Worm (Caenorhabditis elegans) whole organism, L2 larva: ENCODE results near the gene C13F10.5.

Experiments
- C34F6.9 ChIP-seq: fragments of 150-350 bp; optimal IDR thresholded peaks from 2 replicates; lab custom pipeline; 2014; ENCODE audit warnings: missing biosample characterization, missing genetic modification characterization
- R02D3.7 ChIP-seq: fragments of 150-350 bp; optimal IDR thresholded peaks from 2 replicates; lab custom pipeline; 2014; ENCODE audit warnings: missing biosample characterization, missing genetic modification characterization
- Y55F3AM.14 ChIP-seq: fragments of 200-800 bp; sonication (Bioruptor generic); optimal IDR thresholded peaks from 2 replicates; lab custom pipeline; 2018; ENCODE audit warnings: mild to moderate bottlenecking, missing genetic modification characterization, missing compliant biosample characterization
- ZK546.5 ChIP-seq: sonication (generic microtip); optimal IDR thresholded peaks from 2 replicates; lab custom pipeline; 2017; ENCODE audit warnings: missing biosample characterization, missing genetic modification characterization
- aly-2 ChIP-seq: fragments of 150-350 bp; optimal IDR thresholded peaks from 2 replicates; lab custom pipeline; 2014; ENCODE audit warnings: missing biosample characterization, missing genetic modification characterization
- blmp-1 ChIP-seq: sonication (generic microtip); optimal IDR thresholded peaks from 2 replicates; lab custom pipeline; 2017; ENCODE audit warnings: missing genetic modification characterization, mild to moderate bottlenecking, missing compliant biosample characterization, antibody characterized with exemption, moderate library complexity; ENCODE audit not compliant: insufficient read depth
- ceh-82 ChIP-seq: fragments of 150-350 bp; optimal IDR thresholded peaks from 2 replicates; lab custom pipeline; 2014; ENCODE audit warnings: missing biosample characterization, missing genetic modification characterization
- crh-2 ChIP-seq: sonication (generic microtip); optimal IDR thresholded peaks from 2 replicates; lab custom pipeline; 2017; ENCODE audit warnings: missing biosample characterization, missing genetic modification characterization
- egl-27 ChIP-seq: sonication (generic microtip); optimal IDR thresholded peaks from 3 replicates; lab custom pipeline; 2017; ENCODE audit warnings: missing biosample characterization, missing genetic modification reagents, missing genetic modification characterization
- fos-1 ChIP-seq: fragments of 150-350 bp; optimal IDR thresholded peaks from 2 replicates; lab custom pipeline; 2014; ENCODE audit warnings: missing biosample characterization, missing genetic modification characterization
- gmeb-1 ChIP-seq: fragments of 150-350 bp; optimal IDR thresholded peaks from 2 replicates; lab custom pipeline; 2014; ENCODE audit warnings: missing biosample characterization, missing genetic modification characterization
- lin-11 ChIP-seq: fragments of 150-350 bp; sonication (generic microtip); optimal IDR thresholded peaks from 2 replicates; lab custom pipeline; 2014; ENCODE audit warnings: missing biosample characterization, missing genetic modification characterization, inconsistent platforms, mixed read lengths
- lin-13 ChIP-seq: fragments of 150-350 bp; optimal IDR thresholded peaks from 2 replicates; lab custom pipeline; 2014; ENCODE audit warnings: missing biosample characterization, missing genetic modification reagents, missing genetic modification characterization
- lsy-2 ChIP-seq, 2 experiments: fragments of 150-350 bp in 1 of 2; sonication (generic microtip) in 1 of 2; optimal IDR thresholded peaks; 2 replicates each; lab custom pipeline; 2014 to 2017; ENCODE audit warnings: missing biosample characterization in 2 of 2, missing genetic modification characterization in 2 of 2
- mab-5 ChIP-seq: fragments of 150-350 bp; optimal IDR thresholded peaks from 2 replicates; lab custom pipeline; 2014; ENCODE audit warnings: missing biosample characterization, missing genetic modification characterization
- mbf-1 ChIP-seq: sonication (generic microtip); optimal IDR thresholded peaks from 2 replicates; lab custom pipeline; 2017; ENCODE audit warnings: missing biosample characterization, missing genetic modification characterization
- nhr-10 ChIP-seq: sonication (generic microtip); optimal IDR thresholded peaks from 2 replicates; lab custom pipeline; 2017; ENCODE audit warnings: missing biosample characterization, missing genetic modification characterization
- nhr-11 ChIP-seq: fragments of 150-350 bp; optimal IDR thresholded peaks from 2 replicates; lab custom pipeline; 2014; ENCODE audit warnings: missing biosample characterization, missing genetic modification characterization
- nhr-12 ChIP-seq: fragments of 150-350 bp; optimal IDR thresholded peaks from 2 replicates; lab custom pipeline; 2014; ENCODE audit warnings: missing biosample characterization, missing genetic modification characterization
- nhr-129 ChIP-seq: fragments of 150-350 bp; optimal IDR thresholded peaks from 2 replicates; lab custom pipeline; 2014; ENCODE audit warnings: missing biosample characterization, missing genetic modification characterization
- nhr-23 ChIP-seq: fragments of 150-350 bp; optimal IDR thresholded peaks from 2 replicates; lab custom pipeline; 2014; ENCODE audit warnings: missing biosample characterization, missing genetic modification reagents, missing genetic modification characterization
- nhr-237 ChIP-seq: fragments of 150-350 bp; optimal IDR thresholded peaks from 2 replicates; lab custom pipeline; 2014; ENCODE audit warnings: missing biosample characterization, missing genetic modification characterization
- nhr-6 ChIP-seq: fragments of 150-350 bp; optimal IDR thresholded peaks from 2 replicates; lab custom pipeline; 2014; ENCODE audit warnings: missing biosample characterization, missing genetic modification characterization
- nhr-77 ChIP-seq: fragments of 150-350 bp; optimal IDR thresholded peaks from 2 replicates; lab custom pipeline; 2014; ENCODE audit warnings: missing biosample characterization, missing genetic modification characterization
- peb-1 ChIP-seq: fragments of 150-350 bp; optimal IDR thresholded peaks from 2 replicates; lab custom pipeline; 2014; ENCODE audit warnings: missing biosample characterization, missing genetic modification characterization
- sem-4 ChIP-seq: fragments of 150-350 bp; optimal IDR thresholded peaks from 2 replicates; lab custom pipeline; 2014; ENCODE audit warnings: missing biosample characterization, missing genetic modification reagents, missing genetic modification characterization
- skn-1 ChIP-seq: sonication (generic microtip); optimal IDR thresholded peaks from 2 replicates; lab custom pipeline; 2017; ENCODE audit warnings: missing biosample characterization, missing genetic modification characterization
- sma-9 ChIP-seq, 2 experiments: fragments of 150-350 bp in 1 of 2; sonication (generic microtip) in 1 of 2; optimal IDR thresholded peaks; 2 replicates each; lab custom pipeline; 2014 to 2016; ENCODE audit warnings: missing genetic modification characterization in 2 of 2, mild to moderate bottlenecking in 1 of 2, missing biosample characterization in 1 of 2, missing compliant biosample characterization in 1 of 2, missing genetic modification reagents in 1 of 2, moderate library complexity in 1 of 2
- snpc-4 ChIP-seq: fragments of 150-350 bp; optimal IDR thresholded peaks from 2 replicates; lab custom pipeline; 2014; ENCODE audit warnings: missing biosample characterization, missing genetic modification characterization
- unc-39 ChIP-seq: fragments of 150-350 bp; optimal IDR thresholded peaks from 2 replicates; lab custom pipeline; 2014; ENCODE audit warnings: missing biosample characterization, missing genetic modification characterization
- ztf-1 ChIP-seq: fragments of 200-800 bp; sonication (Bioruptor generic); conservative IDR thresholded peaks from 2 replicates; pipeline ENCODE4 v1.3.6; 2022; ENCODE audit warnings: missing genetic modification characterization, missing compliant biosample characterization
- ztf-4 ChIP-seq: fragments of 150-350 bp; optimal IDR thresholded peaks from 2 replicates; lab custom pipeline; 2014; ENCODE audit warnings: missing biosample characterization, missing genetic modification characterization

The C13F10.5 gene

DNA sequence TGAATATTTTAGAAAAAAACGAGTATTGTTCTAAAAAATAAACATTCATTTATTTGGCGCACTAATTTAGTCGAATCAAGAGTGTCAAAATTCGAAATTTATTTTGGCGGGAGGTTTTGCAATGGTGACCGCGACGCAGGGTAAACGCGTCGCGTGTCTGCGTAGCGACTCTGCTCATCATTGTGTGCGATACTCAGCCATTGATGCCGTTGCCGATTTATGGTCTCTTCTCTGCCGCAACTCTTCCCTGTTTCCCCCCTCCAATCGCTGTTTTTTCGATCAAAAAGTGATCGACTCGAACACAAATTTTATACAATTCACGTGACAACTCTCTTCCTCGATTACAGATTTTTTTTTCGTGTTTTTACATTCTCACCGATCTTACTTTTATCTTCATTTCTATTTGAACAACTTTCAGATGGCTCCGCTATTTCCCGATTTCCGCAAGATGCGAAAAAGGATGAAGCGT, 22.4 kb downstream of the C13F10.5 start, which contains the start of gene F09G2.2 (continued):
- TF ChIP-seq R02D3.7 (tag; lab: Kevin White, UChicago) (no peak), aly-2 (tag; lab: Kevin White, UChicago) (no peak), blmp-1 (tag; lab: Kevin White, UChicago) (peak; percentile 76)

DNA sequence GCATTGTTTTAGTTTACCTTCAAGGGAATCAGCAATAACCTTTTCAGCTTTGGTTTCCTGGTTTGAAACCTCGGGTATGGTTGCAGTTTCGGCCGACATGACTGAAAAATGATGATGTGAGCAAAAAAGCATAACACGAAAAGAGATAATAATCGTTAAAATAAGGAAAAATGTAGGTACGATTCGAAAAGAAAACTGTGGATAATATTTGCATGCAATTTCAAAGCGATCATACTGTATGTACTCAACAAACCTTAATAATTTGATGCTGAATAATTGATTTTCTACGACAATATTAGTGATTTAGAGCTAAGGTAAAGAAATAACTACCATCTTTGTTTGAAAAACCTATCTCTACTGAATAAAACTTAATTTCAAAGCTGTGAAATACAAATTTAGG, 22.9 kb downstream of the C13F10.5 start, which contains the start of gene attf-2:
TSS of gene attf-2 (minus strand) at position 101 of the 400 bp plus-strand sequence.
- no peak for TF ChIP-seq nhr-237 (tag; lab: Kevin White, UChicago)
- no peak for TF ChIP-seq nhr-11

DNA sequence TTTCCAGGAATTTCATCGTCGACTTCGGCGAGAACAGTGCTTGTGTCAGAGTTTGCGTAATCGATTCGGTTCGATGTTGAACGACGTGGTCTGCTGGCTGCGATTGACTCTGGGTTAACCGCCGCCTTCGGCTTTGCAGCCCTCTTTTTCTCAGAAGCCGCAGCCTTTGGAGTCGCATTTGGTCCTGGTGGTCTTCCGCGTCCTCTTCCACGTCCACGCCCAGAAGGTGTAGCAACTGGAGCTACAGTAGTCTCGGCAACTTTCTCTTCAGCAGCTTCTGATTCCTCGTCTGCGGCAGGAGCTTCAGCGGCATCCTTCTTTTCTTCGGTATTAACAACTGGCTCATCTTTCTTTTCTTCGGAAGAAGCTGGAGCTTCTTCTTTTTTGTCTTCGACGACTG, 24.1 kb downstream of the C13F10.5 start:
- TF ChIP-seq mab-5 (tag; lab: Kevin White, UChicago): no peak
- TF ChIP-seq unc-39: no peak
- TF ChIP-seq peb-1 (tag; lab: Kevin White, UChicago): no peak
- TF ChIP-seq lsy-2 (tag; optimal IDR thresholded peaks at IDR 0.05; lab: Kevin White, UChicago): no peak
- TF ChIP-seq C34F6.9 (tag; lab: Kevin White, UChicago): no peak
- no peak for TF ChIP-seq blmp-1 (tag; lab: Kevin White, UChicago)
- TF ChIP-seq sma-9 (GFP tag; optimal IDR thresholded peaks at IDR 0.05; lab: Kevin White, UChicago): no peak
- no peak for TF ChIP-seq sma-9 (tag; optimal IDR thresholded peaks at IDR 0.05; lab: Kevin White, UChicago)
- TF ChIP-seq ZK546.5: no peak
- no peak for TF ChIP-seq Y55F3AM.14
- no peak for TF ChIP-seq ztf-4 (tag; lab: Kevin White, UChicago)
- TF ChIP-seq nhr-77: no peak
- no peak for TF ChIP-seq nhr-129
- no peak for TF ChIP-seq ztf-1 (GFP tag; lab: Robert Waterston, UW)
- TF ChIP-seq R02D3.7 (tag; lab: Kevin White, UChicago): no peak

DNA sequence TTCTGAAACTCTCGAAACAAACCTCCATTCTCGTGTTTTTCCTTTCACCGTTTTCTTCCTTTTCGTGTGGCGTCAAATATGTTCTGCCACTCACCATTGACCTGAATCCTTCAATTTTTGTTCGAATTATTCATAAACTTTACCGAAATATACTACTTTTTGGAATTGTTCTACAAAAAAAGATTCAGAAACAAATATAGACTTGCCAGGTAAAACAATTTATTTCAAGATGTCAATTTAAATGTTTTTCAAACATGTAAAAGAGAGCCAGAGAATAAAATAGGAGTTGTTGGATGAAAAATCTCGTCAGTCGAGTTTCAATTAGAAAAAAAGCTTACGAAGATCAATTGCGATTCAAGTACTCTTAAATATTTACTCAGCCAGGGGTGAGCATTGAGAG, 25.3 kb downstream of the C13F10.5 start, which contains the start of gene F09G2.8:
TSS of gene F09G2.8 (minus strand) at position 101 of the 400 bp plus-strand sequence.
- TF ChIP-seq ztf-4 (tag; lab: Kevin White, UChicago) (no peak), fos-1 (tag; lab: Kevin White, UChicago) (no peak), nhr-129 (no peak), lsy-2 (tag; optimal IDR thresholded peaks at IDR 0.05; lab: Kevin White, UChicago) (no peak), snpc-4 (tag; lab: Kevin White, UChicago) (no peak), lin-13 (GFP tag; lab: Kevin White, UChicago) (no peak), lin-11 (no peak), ceh-82 (tag; lab: Kevin White, UChicago) (no peak)
- TF ChIP-seq, all 48 proteins: peak for 0

DNA sequence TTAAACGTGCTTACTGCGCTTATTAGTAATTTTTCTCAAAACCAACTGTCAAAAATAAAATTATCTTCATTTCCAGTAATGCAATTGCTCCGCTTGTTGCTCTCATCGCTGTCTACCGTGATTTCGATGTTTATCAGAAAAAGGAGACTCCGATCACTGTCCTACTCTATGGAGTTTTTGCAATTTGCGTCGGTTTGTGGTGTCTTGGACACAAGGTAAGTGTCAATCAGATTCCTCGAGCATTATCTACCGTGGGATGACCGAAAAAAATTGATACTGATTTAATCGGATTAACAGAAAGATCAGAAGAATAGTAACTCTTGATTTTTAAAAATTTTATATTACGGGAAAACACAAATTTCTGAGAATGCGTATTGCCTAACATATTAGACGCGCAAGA, 31.6 kb downstream of the C13F10.5 start:
- TF ChIP-seq sem-4: no peak

DNA sequence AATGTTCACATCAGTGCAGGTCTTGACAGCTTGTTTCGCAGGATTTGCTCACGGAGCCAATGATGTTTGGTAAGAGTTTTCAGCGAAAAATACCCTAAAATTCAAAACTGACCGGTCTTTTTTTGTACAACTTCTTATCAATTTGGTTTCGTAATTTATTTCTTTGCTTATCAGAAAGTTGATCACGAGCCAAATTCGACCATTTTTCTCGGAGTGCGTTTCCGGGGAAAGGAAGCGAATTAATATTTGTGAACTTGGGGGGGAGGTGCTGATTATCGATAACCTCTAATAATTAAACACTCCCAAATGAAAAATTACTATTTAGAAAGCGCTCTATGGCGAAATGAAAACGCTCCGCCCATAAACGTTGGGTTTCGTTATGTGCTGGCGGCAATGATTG, 32.3 kb downstream of the C13F10.5 start:
- TF ChIP-seq fos-1 (tag; lab: Kevin White, UChicago) (peak; percentile 81), C34F6.9 (tag; lab: Kevin White, UChicago) (no peak), sma-9 (GFP tag; optimal IDR thresholded peaks at IDR 0.05; lab: Kevin White, UChicago) (peak; percentile 10), sma-9 (tag; optimal IDR thresholded peaks at IDR 0.05; lab: Kevin White, UChicago) (no peak), gmeb-1 (peak; percentile 43)

DNA sequence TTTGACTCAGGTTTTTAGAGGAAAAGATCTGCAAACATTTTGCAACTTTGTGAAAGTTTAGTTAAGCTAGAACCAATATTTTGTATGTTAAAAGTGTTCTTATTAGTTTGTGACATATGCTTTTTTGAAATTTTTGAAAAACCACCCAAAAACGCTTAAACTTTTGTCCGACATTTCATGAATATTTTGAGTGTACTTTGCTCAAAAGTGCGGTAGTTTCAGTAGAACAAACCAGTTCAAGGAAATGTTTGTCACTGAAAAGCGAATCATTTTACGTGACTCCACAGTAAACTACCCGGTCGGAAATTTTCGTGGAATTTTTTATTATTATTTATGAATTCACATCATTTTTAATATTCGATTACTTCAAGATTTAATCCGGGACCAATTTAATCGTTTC, 34.3 kb downstream of the C13F10.5 start, which contains the start of gene pitr-5:
TSS of gene pitr-5 (plus strand) at position 301 of the 400 bp plus-strand sequence.
- TF ChIP-seq lin-13 (GFP tag; lab: Kevin White, UChicago) (no peak), nhr-10 (no peak), crh-2 (tag; lab: Kevin White, UChicago) (no peak), nhr-77 (no peak), nhr-23 (tag; lab: Kevin White, UChicago) (no peak), gmeb-1 (no peak), skn-1 (tag; lab: Kevin White, UChicago) (no peak), lin-11 (no peak), mbf-1 (tag; lab: Kevin White, UChicago) (no peak), nhr-6 (no peak), peb-1 (tag; lab: Kevin White, UChicago) (no peak), nhr-12 (no peak), mab-5 (tag; lab: Kevin White, UChicago) (no peak), egl-27 (no peak)
